Worm (Caenorhabditis elegans) whole organism, L1 larva: ENCODE data around the gene ivns-1.

Source experiments
- C16A3.4 ChIP-seq: fragments of 150-350 bp; optimal IDR thresholded peaks from 2 replicates; lab custom pipeline; 2014; ENCODE audit warnings: missing biosample characterization, missing genetic modification characterization
- C34B4.2 ChIP-seq: sonication (generic microtip); optimal IDR thresholded peaks from 2 replicates; lab custom pipeline; 2017; ENCODE audit warnings: mild to moderate bottlenecking, missing genetic modification characterization, missing compliant biosample characterization
- alr-1 ChIP-seq: fragments of 200-800 bp; sonication (Bioruptor generic); optimal IDR thresholded peaks from 2 replicates; lab custom pipeline; 2018; ENCODE audit warnings: borderline replicate concordance, mild to moderate bottlenecking, missing genetic modification characterization, missing compliant biosample characterization
- ceh-63 ChIP-seq: fragments of 200-800 bp; sonication (Bioruptor generic); optimal IDR thresholded peaks from 2 replicates; lab custom pipeline; 2018; ENCODE audit warnings: mild to moderate bottlenecking, missing genetic modification characterization, missing compliant biosample characterization
- ceh-8 ChIP-seq: fragments of 200-800 bp; sonication (Bioruptor generic); optimal IDR thresholded peaks from 2 replicates; lab custom pipeline; 2018; ENCODE audit warnings: mild to moderate bottlenecking, missing genetic modification characterization, moderate library complexity, missing compliant biosample characterization
- ceh-82 ChIP-seq, 3 experiments: fragments of 150-350 bp in 1 of 3; sonication (generic microtip) in 2 of 3; optimal IDR thresholded peaks; 2 replicates each; lab custom pipeline; 2014 to 2017; ENCODE audit warnings: missing biosample characterization in 3 of 3, missing genetic modification characterization in 3 of 3
- dpl-1 ChIP-seq, 3 experiments: fragments of 150-350 bp in 2 of 3; sonication (generic microtip) in 1 of 3; optimal IDR thresholded peaks; 2 replicates each; lab custom pipeline; 2014 to 2017; ENCODE audit warnings: missing biosample characterization in 3 of 3, missing genetic modification characterization in 3 of 3, missing genetic modification reagents in 3 of 3
- efl-1 ChIP-seq, 4 experiments: fragments of 150-350 bp; optimal IDR thresholded peaks in 3 of 4; peaks in 1 of 4; 1 replicate in 1 of 4; 2 replicates in 3 of 4; lab custom pipeline; 2014; ENCODE audit warnings: missing biosample characterization in 2 of 4, missing genetic modification characterization in 2 of 4, missing genetic modification reagents in 2 of 4
- egl-13 ChIP-seq: sonication (generic microtip); optimal IDR thresholded peaks from 2 replicates; lab custom pipeline; 2016; ENCODE audit warnings: missing genotype, missing genetic modification reagents, missing genetic modification characterization, missing compliant biosample characterization
- elt-3 ChIP-seq, 6 experiments: fragments of 150-350 bp in 1 of 6; sonication (generic microtip); optimal IDR thresholded peaks; 2 replicates each; lab custom pipeline; 2017 to 2018; ENCODE audit warnings: missing biosample characterization in 6 of 6, missing genetic modification characterization in 6 of 6, inconsistent platforms in 1 of 6
- ets-5 ChIP-seq: fragments of 200-800 bp; sonication (Bioruptor generic); IDR thresholded peaks from 2 replicates; pipeline ENCODE4 v1.3.6; 2022; ENCODE audit warnings: missing genetic modification characterization, missing compliant biosample characterization
- fkh-8 ChIP-seq: sonication (generic microtip); optimal IDR thresholded peaks from 2 replicates; lab custom pipeline; 2016; ENCODE audit warnings: mild to moderate bottlenecking, missing genetic modification characterization, missing compliant biosample characterization
- grh-1 ChIP-seq: fragments of 200-800 bp; sonication (Bioruptor generic); IDR thresholded peaks from 2 replicates; pipeline ENCODE4 v1.3.6; 2022; ENCODE audit warnings: missing genetic modification reagents, missing genetic modification characterization, missing compliant biosample characterization
- irx-1 ChIP-seq: sonication (generic microtip); optimal IDR thresholded peaks from 2 replicates; lab custom pipeline; 2016; ENCODE audit warnings: missing genetic modification characterization, missing compliant biosample characterization
- isw-1 ChIP-seq: fragments of 200-800 bp; sonication (Bioruptor generic); IDR thresholded peaks from 2 replicates; pipeline ENCODE4 v1.3.6; 2022; ENCODE audit warnings: missing genetic modification characterization, missing compliant biosample characterization
- jun-1 ChIP-seq: fragments of 150-350 bp; optimal IDR thresholded peaks from 2 replicates; lab custom pipeline; 2014; ENCODE audit warnings: missing biosample characterization, missing genetic modification reagents, missing genetic modification characterization
- lin-13 ChIP-seq: fragments of 150-350 bp; optimal IDR thresholded peaks from 2 replicates; lab custom pipeline; 2014; ENCODE audit warnings: missing biosample characterization, missing genetic modification reagents, missing genetic modification characterization
- lin-15B ChIP-seq: fragments of 150-350 bp; sonication (generic microtip); optimal IDR thresholded peaks from 3 replicates; lab custom pipeline; 2014; ENCODE audit warnings: missing biosample characterization, missing genetic modification characterization
- lin-35 ChIP-seq, 2 experiments: fragments of 150-350 bp; optimal IDR thresholded peaks; 2 replicates each; lab custom pipeline; 2014; ENCODE audit warnings: missing biosample characterization in 2 of 2, missing genetic modification characterization in 2 of 2, missing genetic modification reagents in 2 of 2
- lin-39 ChIP-seq: fragments of 150-350 bp; optimal IDR thresholded peaks from 2 replicates; lab custom pipeline; 2014; ENCODE audit warnings: missing biosample characterization, missing genetic modification reagents, missing genetic modification characterization
- lir-3 ChIP-seq: sonication (generic microtip); optimal IDR thresholded peaks from 2 replicates; lab custom pipeline; 2016; ENCODE audit warnings: mild to moderate bottlenecking, missing genetic modification characterization, moderate library complexity, missing compliant biosample characterization; ENCODE audit not compliant: poor library complexity
- lsy-2 ChIP-seq, 2 experiments: fragments of 150-350 bp; optimal IDR thresholded peaks; 2 replicates each; lab custom pipeline; 2014; ENCODE audit warnings: missing biosample characterization in 2 of 2, missing genetic modification characterization in 2 of 2
- mab-9 ChIP-seq: fragments of 200-800 bp; sonication (Bioruptor generic); IDR thresholded peaks from 2 replicates; pipeline ENCODE4 v1.3.6; 2022; ENCODE audit warnings: missing genetic modification reagents, missing genetic modification characterization, missing compliant biosample characterization
- mdl-1 ChIP-seq, 2 experiments: fragments of 150-350 bp; optimal IDR thresholded peaks; 2 replicates each; lab custom pipeline; 2014 to 2017; ENCODE audit warnings: missing biosample characterization in 2 of 2, missing genetic modification characterization in 2 of 2, inconsistent platforms in 1 of 2
- mef-2 ChIP-seq: fragments of 150-350 bp; optimal IDR thresholded peaks from 2 replicates; lab custom pipeline; 2014; ENCODE audit warnings: missing biosample characterization, missing genetic modification characterization
- mep-1 ChIP-seq: fragments of 150-350 bp; optimal IDR thresholded peaks from 2 replicates; lab custom pipeline; 2014; ENCODE audit warnings: missing biosample characterization, missing genetic modification characterization
- nhr-47 ChIP-seq: sonication (generic microtip); optimal IDR thresholded peaks from 2 replicates; lab custom pipeline; 2016; ENCODE audit warnings: mild to moderate bottlenecking, missing genetic modification characterization, moderate library complexity, missing compliant biosample characterization
- nhr-71 ChIP-seq: sonication (generic microtip); optimal IDR thresholded peaks from 2 replicates; lab custom pipeline; 2016; ENCODE audit warnings: mild to moderate bottlenecking, missing genetic modification characterization, moderate library complexity, missing compliant biosample characterization
- nhr-76 ChIP-seq: sonication (generic microtip); optimal IDR thresholded peaks from 2 replicates; lab custom pipeline; 2017; ENCODE audit warnings: missing biosample characterization, missing genetic modification characterization
- nhr-77 ChIP-seq: fragments of 150-350 bp; optimal IDR thresholded peaks from 2 replicates; lab custom pipeline; 2014; ENCODE audit warnings: missing biosample characterization, missing genetic modification characterization
- nhr-84 ChIP-seq: sonication (generic microtip); optimal IDR thresholded peaks from 2 replicates; lab custom pipeline; 2017; ENCODE audit warnings: missing biosample characterization, missing genetic modification characterization
- nhr-85 ChIP-seq: sonication (generic microtip); peaks from one replicate; lab custom pipeline; 2016; ENCODE audit warnings: missing genetic modification characterization, inconsistent platforms, missing compliant biosample characterization
- nhr-90 ChIP-seq: sonication (generic microtip); optimal IDR thresholded peaks from 2 replicates; lab custom pipeline; 2016; ENCODE audit warnings: mild to moderate bottlenecking, missing genetic modification characterization, missing compliant biosample characterization; ENCODE audit not compliant: poor library complexity
- pag-3 ChIP-seq: sonication (generic microtip); optimal IDR thresholded peaks from 2 replicates; lab custom pipeline; 2017; ENCODE audit warnings: missing genetic modification characterization, mild to moderate bottlenecking, missing compliant biosample characterization, antibody characterized with exemption, borderline replicate concordance; ENCODE audit not compliant: insufficient read depth
- pax-3 ChIP-seq: fragments of 200-800 bp; sonication (Bioruptor generic); optimal IDR thresholded peaks from 2 replicates; lab custom pipeline; 2018; ENCODE audit warnings: mild to moderate bottlenecking, missing genetic modification characterization, moderate library complexity, missing compliant biosample characterization
- skn-1 ChIP-seq: fragments of 150-350 bp; optimal IDR thresholded peaks from 2 replicates; lab custom pipeline; 2014; ENCODE audit warnings: missing biosample characterization, missing genetic modification characterization
- snpc-4 ChIP-seq: fragments of 150-350 bp; optimal IDR thresholded peaks from 2 replicates; lab custom pipeline; 2014; ENCODE audit warnings: missing biosample characterization, missing genetic modification characterization
- snu-23 ChIP-seq: sonication (generic microtip); optimal IDR thresholded peaks from 2 replicates; lab custom pipeline; 2016; ENCODE audit warnings: missing genetic modification characterization, missing compliant biosample characterization
- sox-4 ChIP-seq: sonication (generic microtip); optimal IDR thresholded peaks from 2 replicates; lab custom pipeline; 2016; ENCODE audit warnings: missing genetic modification characterization, missing compliant biosample characterization
- sptf-1 ChIP-seq: fragments of 150-350 bp; optimal IDR thresholded peaks from 2 replicates; lab custom pipeline; 2014; ENCODE audit warnings: missing biosample characterization, missing genetic modification characterization
- swsn-7 ChIP-seq: sonication (generic microtip); optimal IDR thresholded peaks from 2 replicates; lab custom pipeline; 2016; ENCODE audit warnings: missing genetic modification characterization, missing compliant biosample characterization
- tbx-2 ChIP-seq: sonication (generic microtip); optimal IDR thresholded peaks from 2 replicates; lab custom pipeline; 2016; ENCODE audit warnings: missing genetic modification characterization, missing compliant biosample characterization
- unc-130 ChIP-seq: fragments of 150-350 bp; optimal IDR thresholded peaks from 2 replicates; lab custom pipeline; 2017; ENCODE audit warnings: missing biosample characterization, missing genetic modification characterization, inconsistent platforms
- unc-30 ChIP-seq: sonication (generic microtip); optimal IDR thresholded peaks from 2 replicates; lab custom pipeline; 2017; ENCODE audit warnings: missing biosample characterization, missing genetic modification characterization
- unc-62 ChIP-seq: fragments of 150-350 bp; optimal IDR thresholded peaks from 2 replicates; lab custom pipeline; 2014; ENCODE audit warnings: missing biosample characterization, missing genetic modification reagents, missing genetic modification characterization
- unc-86 ChIP-seq: sonication (generic microtip); optimal IDR thresholded peaks from 2 replicates; lab custom pipeline; 2016; ENCODE audit warnings: missing genetic modification characterization, missing compliant biosample characterization
- unc-98 ChIP-seq: fragments of 200-800 bp; sonication (Bioruptor generic); IDR thresholded peaks from 2 replicates; pipeline ENCODE4 v1.3.6; 2022; ENCODE audit warnings: missing genetic modification characterization, missing compliant biosample characterization
- zag-1 ChIP-seq: fragments of 150-350 bp; optimal IDR thresholded peaks from 2 replicates; lab custom pipeline; 2014; ENCODE audit warnings: missing biosample characterization, missing genetic modification characterization
- zip-4 ChIP-seq: fragments of 200-800 bp; sonication (Bioruptor generic); optimal IDR thresholded peaks from 2 replicates; lab custom pipeline; 2018; ENCODE audit warnings: mild to moderate bottlenecking, missing genetic modification characterization, moderate library complexity, missing compliant biosample characterization

ivns-1 gene

DNA sequence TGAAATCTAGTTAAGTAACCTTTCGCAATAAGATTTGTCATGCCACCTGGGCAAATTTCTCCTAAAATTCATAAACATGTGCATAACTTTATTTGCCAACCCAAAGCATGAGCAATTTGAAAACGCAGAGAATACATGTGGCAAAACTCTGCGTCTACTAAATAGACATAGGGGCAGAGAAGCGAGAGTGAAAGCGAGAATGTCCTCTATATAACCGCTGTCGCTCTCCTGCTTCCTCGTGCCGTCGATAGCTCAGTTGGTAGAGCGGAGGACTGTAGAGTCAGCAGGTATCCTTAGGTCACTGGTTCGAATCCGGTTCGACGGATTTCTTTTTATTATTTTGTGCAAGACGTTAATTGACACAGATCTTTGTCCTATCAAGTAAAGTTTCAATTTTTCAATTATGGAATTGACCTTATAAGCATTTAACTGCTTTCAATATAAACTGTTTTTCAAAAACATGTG is 30.9 kb upstream of the ivns-1 start (continued):
- TF ChIP-seq grh-1 (GFP tag; lab: Robert Waterston, UW) (peak; percentile 48; the same call in 1 of the 2 replicates), snpc-4 (tag; lab: Kevin White, UChicago) (peak; percentile 7), unc-30 (tag; lab: Kevin White, UChicago) (no peak), unc-86 (tag; lab: Kevin White, UChicago) (peak; percentile 54), mab-9 (GFP tag; lab: Robert Waterston, UW) (peak; percentile 39; the same call in 1 of the 2 replicates), mef-2 (tag; lab: Kevin White, UChicago) (peak; percentile 27), alr-1 (no peak), zip-4 (peak; percentile 36), nhr-47 (tag; lab: Kevin White, UChicago) (peak; percentile 88), ceh-82 (tag; optimal IDR thresholded peaks at IDR 0.05; lab: Kevin White, UChicago) (peak; percentile 61 to 77 (median 69)), nhr-90 (tag; lab: Kevin White, UChicago) (peak; percentile 53), zag-1 (tag; lab: Kevin White, UChicago) (no peak), irx-1 (tag; lab: Kevin White, UChicago) (peak; percentile 50), mdl-1 (tag; optimal IDR thresholded peaks at IDR 0.05; lab: Kevin White, UChicago) (peak in 1 of 2 experiments; percentile 82), swsn-7 (tag; lab: Kevin White, UChicago) (peak; percentile 79), C34B4.2 (no peak), isw-1 (GFP tag; lab: Robert Waterston, UW) (peak; percentile 33; the same call in 1 of the 2 replicates), unc-130 (peak; percentile 15), jun-1 (tag; lab: Kevin White, UChicago) (peak; percentile 40), fkh-8 (peak; percentile 65), lin-35 (GFP tag; optimal IDR thresholded peaks at IDR 0.05; lab: Kevin White, UChicago) (peak; percentile 26 to 56), lsy-2 (tag; optimal IDR thresholded peaks at IDR 0.05; lab: Kevin White, UChicago) (peak; percentile 28 to 69), lin-13 (peak; percentile 24), sox-4 (peak; percentile 50), nhr-71 (tag; lab: Kevin White, UChicago) (peak; percentile 83), lir-3 (peak; percentile 68), skn-1 (tag; lab: Kevin White, UChicago) (peak; percentile 8), elt-3 (tag; optimal IDR thresholded peaks at IDR 0.05; lab: Kevin White, UChicago) (peak in 2 of 6 experiments; percentile 20 to 31), pax-3 (tag; lab: Kevin White, UChicago) (no peak), dpl-1 (GFP tag; optimal IDR thresholded peaks at IDR 0.05; lab: Kevin White, UChicago) (peak in 2 of 3 experiments; percentile 20 to 32), efl-1 (optimal IDR thresholded peaks at IDR 0.05; lab: Kevin White, UChicago) (peak; percentile 17 to 18), efl-1 (GFP tag; optimal IDR thresholded peaks at IDR 0.05 in 1 of 2; lab: Kevin White, UChicago) (peak in 1 of 2 experiments; percentile 93), ceh-63 (GFP tag; lab: Kevin White, UChicago) (no peak), nhr-76 (tag; lab: Kevin White, UChicago) (no peak), lin-15B (tag; lab: Kevin White, UChicago) (no peak), tbx-2 (tag; lab: Kevin White, UChicago) (peak; percentile 67), mep-1 (peak; percentile 63), sptf-1 (no peak), snu-23 (peak; percentile 88), nhr-77 (tag; lab: Kevin White, UChicago) (peak; percentile 65)

DNA sequence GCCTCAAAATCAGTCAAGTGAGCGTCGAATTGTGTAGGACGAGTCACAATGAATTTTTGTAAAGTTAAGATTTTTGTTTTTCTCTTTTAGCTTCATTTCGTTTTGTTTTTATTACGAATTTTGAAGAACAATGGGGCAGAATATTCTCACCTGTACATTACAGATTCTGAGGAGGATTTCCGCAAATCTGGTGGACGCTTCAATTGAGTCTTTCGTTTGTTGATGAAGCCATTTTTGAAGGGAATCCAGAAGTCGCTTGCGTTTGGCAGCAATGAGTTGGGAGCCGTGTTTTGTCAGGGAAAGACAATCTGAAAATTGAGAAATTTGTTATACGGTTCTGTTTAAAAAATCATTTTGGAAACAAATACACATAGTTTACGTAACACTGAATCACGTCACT is 30.3 kb upstream of the ivns-1 start:
- no peak for TF ChIP-seq nhr-47 (tag; lab: Kevin White, UChicago)
- TF ChIP-seq zip-4, result no peak
- no peak for TF ChIP-seq alr-1
- TF ChIP-seq ets-5 (GFP tag; lab: Robert Waterston, UW), result no peak
- TF ChIP-seq mdl-1 (tag; optimal IDR thresholded peaks at IDR 0.05; lab: Kevin White, UChicago), result no peak
- no peak for TF ChIP-seq lin-39 (tag; lab: Kevin White, UChicago)
- TF ChIP-seq C16A3.4 (tag; lab: Kevin White, UChicago), result no peak
- TF ChIP-seq egl-13 (tag; lab: Kevin White, UChicago), result no peak
- TF ChIP-seq snu-23, result no peak
- no peak for TF ChIP-seq unc-62 (GFP tag; lab: Kevin White, UChicago)
- TF ChIP-seq grh-1 (GFP tag; lab: Robert Waterston, UW), result no peak
- no peak for TF ChIP-seq lsy-2 (tag; optimal IDR thresholded peaks at IDR 0.05; lab: Kevin White, UChicago)
- TF ChIP-seq unc-98 (GFP tag; lab: Robert Waterston, UW), result no peak
- TF ChIP-seq nhr-85, result no peak
- no peak for TF ChIP-seq pag-3
- TF ChIP-seq ceh-8 (GFP tag; lab: Kevin White, UChicago), result no peak
- TF ChIP-seq nhr-84, result no peak
- no peak for TF ChIP-seq nhr-71 (tag; lab: Kevin White, UChicago)
- no peak for TF ChIP-seq nhr-90 (tag; lab: Kevin White, UChicago)
